Fruit fly (Drosophila melanogaster) whole organism, embryonic: Measurements from ENCODE around the gene Nckx30C.

Experiments
- Antp ChIP-seq: fragments of 200-800 bp; sonication (Bioruptor generic); optimal IDR thresholded peaks from 3 replicates; lab custom pipeline; 2016; ENCODE audit warnings: missing biosample characterization, missing genetic modification characterization
- Awh ChIP-seq: fragments of 200-800 bp; sonication (Bioruptor generic); IDR thresholded peaks from 2 replicates; pipeline ENCODE4, ENCODE4 v1.3.6; 2022; ENCODE audit warnings: missing biosample characterization, missing genetic modification characterization
- BtbVII ChIP-seq: fragments of 200-800 bp; sonication (Bioruptor generic); optimal IDR thresholded peaks from 3 replicates; lab custom pipeline; 2017; ENCODE audit warnings: missing biosample characterization, mild to moderate bottlenecking, missing genetic modification characterization
- CG10366 ChIP-seq: fragments of 200-800 bp; sonication (Bioruptor generic); IDR thresholded peaks from 2 replicates; pipeline ENCODE4 v1.3.6; 2022; ENCODE audit warnings: missing biosample characterization, missing genetic modification characterization
- CG10543 ChIP-seq: fragments of 200-800 bp; sonication (Bioruptor generic); optimal IDR thresholded peaks from 3 replicates; lab custom pipeline; 2017; ENCODE audit warnings: missing biosample characterization, mild to moderate bottlenecking, missing genetic modification characterization, moderate library complexity
- CG12071 ChIP-seq: fragments of 200-800 bp; sonication (Bioruptor generic); optimal IDR thresholded peaks from 3 replicates; lab custom pipeline; 2018; ENCODE audit warnings: missing biosample characterization, mild to moderate bottlenecking, missing genetic modification characterization
- CG17568 ChIP-seq: fragments of 200-800 bp; sonication (Bioruptor generic); optimal IDR thresholded peaks from 2 replicates; lab custom pipeline; 2018; ENCODE audit warnings: missing biosample characterization, mild to moderate bottlenecking, missing genetic modification characterization, moderate library complexity
- CG2202 ChIP-seq: fragments of 200-800 bp; sonication (Bioruptor generic); optimal IDR thresholded peaks from 2 replicates; lab custom pipeline; 2018; ENCODE audit warnings: missing biosample characterization, mild to moderate bottlenecking, missing genetic modification characterization
- CG32532 ChIP-seq: fragments of 200-800 bp; sonication (Bioruptor generic); IDR thresholded peaks from 2 replicates; pipeline ENCODE4 v1.3.6; 2022; ENCODE audit warnings: missing biosample characterization, missing genetic modification characterization
- CG43689 ChIP-seq: fragments of 200-800 bp; sonication (Bioruptor generic); IDR thresholded peaks from 2 replicates; pipeline ENCODE4 v1.3.6; 2022; ENCODE audit warnings: missing biosample characterization, missing genetic modification characterization
- CG4854 ChIP-seq: fragments of 200-800 bp; sonication (Bioruptor generic); optimal IDR thresholded peaks from 2 replicates; lab custom pipeline; 2016; ENCODE audit warnings: missing biosample characterization, missing genetic modification characterization, inconsistent platforms
- CG9797 ChIP-seq: fragments of 200-800 bp; sonication (Bioruptor generic); optimal IDR thresholded peaks from 3 replicates; lab custom pipeline; 2018; ENCODE audit warnings: missing biosample characterization, mild to moderate bottlenecking, missing genetic modification characterization
- Camta ChIP-seq: fragments of 200-800 bp; sonication (Bioruptor generic); optimal IDR thresholded peaks from 2 replicates; lab custom pipeline; 2016; ENCODE audit warnings: missing biosample characterization, missing genetic modification characterization
- Dref ChIP-seq: fragments of 200-800 bp; sonication (Bioruptor generic); IDR thresholded peaks from 2 replicates; pipeline ENCODE4 v1.3.6; 2022; ENCODE audit warnings: missing biosample characterization, missing genetic modification characterization
- Eip74EF ChIP-seq, 2 experiments: fragments of 200-800 bp in 1 of 2; fragments of >200 bp in 1 of 2; sonication (Bioruptor generic) in 1 of 2; optimal IDR thresholded peaks; 2 replicates each; lab custom pipeline; 2017 to 2019; ENCODE audit warnings: missing biosample characterization in 2 of 2, missing genetic modification characterization in 2 of 2, mild to moderate bottlenecking in 1 of 2, moderate library complexity in 1 of 2
- H15 ChIP-seq: fragments of 200-800 bp; sonication (Bioruptor generic); IDR thresholded peaks from 3 replicates; pipeline ENCODE4 v1.3.6; 2022; ENCODE audit warnings: missing biosample characterization, missing genetic modification characterization
- Hr78 ChIP-seq, 2 experiments: fragments of 200-800 bp in 1 of 2; fragments of >200 bp in 1 of 2; sonication (Bioruptor generic) in 1 of 2; optimal IDR thresholded peaks; 2 replicates each; lab custom pipeline; 2017 to 2019; ENCODE audit warnings: missing biosample characterization in 2 of 2, missing genetic modification characterization in 2 of 2, mild to moderate bottlenecking in 1 of 2, moderate library complexity in 1 of 2
- Mad ChIP-seq: fragments of 200-800 bp; sonication (Bioruptor generic); optimal IDR thresholded peaks from 2 replicates; lab custom pipeline; 2016; ENCODE audit warnings: missing biosample characterization, missing genetic modification characterization
- Nf-YB ChIP-seq: fragments of 200-800 bp; sonication (Bioruptor generic); optimal IDR thresholded peaks from 3 replicates; lab custom pipeline; 2019; ENCODE audit warnings: missing biosample characterization, mild to moderate bottlenecking, missing genetic modification characterization, moderate library complexity
- Opbp ChIP-seq: fragments of 200-800 bp; sonication (Bioruptor generic); IDR thresholded peaks from 3 replicates; pipeline ENCODE4 v1.3.6; 2022; ENCODE audit warnings: missing biosample characterization, missing genetic modification characterization; ENCODE audit not compliant: partially characterized antibody
- Pdp1 ChIP-seq, 2 experiments: fragments of 200-800 bp; sonication (Bioruptor generic); optimal IDR thresholded peaks; 3 replicates each; lab custom pipeline; 2016; ENCODE audit warnings: missing biosample characterization in 2 of 2, missing genetic modification characterization in 2 of 2, mild to moderate bottlenecking in 1 of 2, moderate library complexity in 1 of 2
- Rfx ChIP-seq: fragments of 200-800 bp; sonication (Bioruptor generic); IDR thresholded peaks from 2 replicates; pipeline ENCODE4 v1.3.6; 2022; ENCODE audit warnings: missing biosample characterization, missing genetic modification characterization
- Sry-δ ChIP-seq: fragments of 200-800 bp; sonication (Bioruptor generic); optimal IDR thresholded peaks from 2 replicates; lab custom pipeline; 2016; ENCODE audit warnings: missing biosample characterization, missing genetic modification characterization
- cg ChIP-seq: fragments of 200-800 bp; sonication (Bioruptor generic); optimal IDR thresholded peaks from 3 replicates; lab custom pipeline; 2019; ENCODE audit warnings: missing biosample characterization, mild to moderate bottlenecking, missing genetic modification characterization, moderate library complexity
- chinmo ChIP-seq: fragments of 200-800 bp; sonication (Bioruptor generic); IDR thresholded peaks from 4 replicates; pipeline ENCODE4 v1.3.6; 2022; ENCODE audit warnings: missing biosample characterization, missing genetic modification characterization; ENCODE audit not compliant: partially characterized antibody
- chm ChIP-seq: fragments of 200-800 bp; sonication (Bioruptor generic); IDR thresholded peaks from 2 replicates; pipeline ENCODE4 v1.3.6; 2022; ENCODE audit warnings: missing biosample characterization, missing genetic modification characterization
- chn ChIP-seq: fragments of 200-800 bp; sonication (Bioruptor generic); optimal IDR thresholded peaks from 2 replicates; lab custom pipeline; 2016; ENCODE audit warnings: missing biosample characterization, missing genetic modification characterization
- ci ChIP-seq: fragments of 200-800 bp; sonication (Bioruptor generic); IDR thresholded peaks from 3 replicates; pipeline ENCODE4 v1.3.6; 2022; ENCODE audit warnings: missing biosample characterization, missing genetic modification characterization
- crol ChIP-seq: fragments of 200-800 bp; sonication (Bioruptor generic); IDR thresholded peaks from 2 replicates; pipeline ENCODE4 v1.3.6; 2022; ENCODE audit warnings: missing biosample characterization, missing genetic modification characterization
- danr ChIP-seq: fragments of 200-800 bp; sonication (Bioruptor generic); IDR thresholded peaks from 2 replicates; pipeline ENCODE4 v1.3.6; 2022; ENCODE audit warnings: missing biosample characterization, missing genetic modification characterization
- dimm ChIP-seq: fragments of 200-800 bp; sonication (Bioruptor generic); IDR thresholded peaks from 2 replicates; pipeline ENCODE4 v1.3.6; 2022; ENCODE audit warnings: missing biosample characterization, missing genetic modification characterization
- dmrt99B ChIP-seq: fragments of 200-800 bp; sonication (Bioruptor generic); optimal IDR thresholded peaks from 2 replicates; lab custom pipeline; 2018; ENCODE audit warnings: missing biosample characterization, mild to moderate bottlenecking, missing genetic modification characterization, moderate library complexity
- fru ChIP-seq: fragments of >200 bp; optimal IDR thresholded peaks from 2 replicates; lab custom pipeline; 2017
- ftz-f1 ChIP-seq: fragments of 200-800 bp; sonication (Bioruptor generic); optimal IDR thresholded peaks from 2 replicates; lab custom pipeline; 2016; ENCODE audit warnings: missing biosample characterization, missing genetic modification characterization
- grn ChIP-seq: fragments of 200-800 bp; sonication (Bioruptor generic); optimal IDR thresholded peaks from 3 replicates; lab custom pipeline; 2017; ENCODE audit warnings: missing biosample characterization, missing genetic modification characterization
- gsb ChIP-seq: fragments of 200-800 bp; sonication (Bioruptor generic); IDR thresholded peaks from 2 replicates; pipeline ENCODE4 v1.3.6; 2022; ENCODE audit warnings: missing biosample characterization, missing genetic modification characterization
- jigr1 ChIP-seq: fragments of 200-800 bp; sonication (Bioruptor generic); IDR thresholded peaks from 3 replicates; pipeline ENCODE4 v1.3.6; 2022; ENCODE audit warnings: missing biosample characterization, missing genetic modification characterization
- maf-S ChIP-seq: fragments of 200-800 bp; sonication (Bioruptor generic); optimal IDR thresholded peaks from 2 replicates; lab custom pipeline; 2016; ENCODE audit warnings: missing biosample characterization, missing genetic modification characterization
- repo ChIP-seq: fragments of 200-800 bp; sonication (Bioruptor generic); optimal IDR thresholded peaks from 2 replicates; lab custom pipeline; 2016; ENCODE audit warnings: missing biosample characterization, missing genetic modification characterization
- salm ChIP-seq: fragments of 200-800 bp; sonication (Bioruptor generic); optimal IDR thresholded peaks from 2 replicates; lab custom pipeline; 2018; ENCODE audit warnings: missing biosample characterization, mild to moderate bottlenecking, missing genetic modification characterization
- sens ChIP-seq: fragments of 200-800 bp; sonication (Bioruptor generic); peaks from one replicate; lab custom pipeline; 2016; ENCODE audit warnings: missing biosample characterization, missing genetic modification characterization
- sim ChIP-seq: fragments of 200-800 bp; sonication (Bioruptor generic); IDR thresholded peaks from 2 replicates; pipeline ENCODE4 v1.3.6; 2022; ENCODE audit warnings: missing biosample characterization, missing genetic modification characterization
- so ChIP-seq: fragments of 200-800 bp; sonication (Bioruptor generic); IDR thresholded peaks from 3 replicates; pipeline ENCODE4 v1.3.6; 2022; ENCODE audit warnings: missing biosample characterization, missing genetic modification characterization
- sqz ChIP-seq: fragments of 200-800 bp; sonication (Bioruptor generic); optimal IDR thresholded peaks from 3 replicates; lab custom pipeline; 2018; ENCODE audit warnings: missing biosample characterization, mild to moderate bottlenecking, missing genetic modification characterization
- sr ChIP-seq: fragments of 200-800 bp; sonication (Bioruptor generic); IDR thresholded peaks from 3 replicates; pipeline ENCODE4 v1.3.6; 2022; ENCODE audit warnings: missing biosample characterization, missing genetic modification characterization
- sug ChIP-seq: fragments of 200-800 bp; optimal IDR thresholded peaks from 2 replicates; lab custom pipeline; 2019; ENCODE audit warnings: missing biosample characterization, mild to moderate bottlenecking, missing genetic modification characterization, moderate library complexity
- ttk ChIP-seq: fragments of 200-800 bp; sonication (Bioruptor generic); IDR thresholded peaks from 2 replicates; pipeline ENCODE4 v2.1.2; 2022; ENCODE audit warnings: missing biosample characterization, missing genetic modification characterization
- vvl ChIP-seq: fragments of 200-800 bp; sonication (Bioruptor generic); IDR thresholded peaks from 2 replicates; pipeline ENCODE4 v1.3.6; 2022; ENCODE audit warnings: missing biosample characterization, missing genetic modification characterization
- zfh1 ChIP-seq: fragments of 200-800 bp; sonication (Bioruptor generic); IDR thresholded peaks from 3 replicates; pipeline ENCODE4 v1.3.6; 2022; ENCODE audit warnings: missing biosample characterization, missing genetic modification characterization

Nckx30C gene

DNA sequence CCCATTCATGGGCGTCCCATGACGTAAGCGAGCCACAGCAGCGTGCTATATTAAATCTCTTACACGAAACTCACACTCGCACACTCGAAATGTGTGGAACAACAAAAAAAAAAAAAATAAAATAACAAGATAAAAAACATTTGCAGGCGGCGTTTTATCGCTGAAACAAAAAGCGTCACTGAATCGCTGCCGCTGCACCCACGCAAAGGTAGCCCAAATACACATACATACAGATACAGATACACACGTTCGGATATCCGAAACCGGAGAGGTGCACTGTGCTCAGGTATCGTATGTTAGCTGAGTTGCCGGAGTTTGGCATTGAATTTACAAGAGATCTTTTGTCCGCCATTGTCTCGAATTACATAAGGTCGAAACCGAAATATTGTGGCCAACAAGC, 60.3 kb downstream of the Nckx30C start:
- TF ChIP-seq sr: peak; percentile 81
- peak; percentile 76; the same call in 1 of the 3 replicates for TF ChIP-seq so (GFP tag; lab: Robert Waterston, UW)
- peak; percentile 76; the same call in 2 of the 4 replicates for TF ChIP-seq chinmo (GFP tag; lab: Robert Waterston, UW)
- TF ChIP-seq Sry-δ (GFP tag; lab: Kevin White, UChicago): no peak
- no peak for TF ChIP-seq CG9797 (GFP tag; lab: Kevin White, UChicago)
- TF ChIP-seq ci (GFP tag; lab: Robert Waterston, UW): 0 out of 3 replicates have a peak, but pooled peaks have one; percentile 33
- TF ChIP-seq danr: 0 out of 2 replicates have a peak, but pooled peaks have one; percentile 23
- TF ChIP-seq sqz (GFP tag; lab: Kevin White, UChicago): peak; percentile 62
- peak; percentile 22 for TF ChIP-seq cg
- TF ChIP-seq crol (GFP tag; lab: Robert Waterston, UW): peak; percentile 2; the same call in 1 of the 2 replicates
- TF ChIP-seq sug: peak; percentile 17
- TF ChIP-seq maf-S (GFP tag; lab: Kevin White, UChicago): no peak
- TF ChIP-seq Pdp1 (GFP tag; optimal IDR thresholded peaks at IDR 0.05; lab: Kevin White, UChicago): peak in 1 of 2 experiments; percentile 84
- 0 out of 2 replicates have a peak, but pooled peaks have one; percentile 36 for TF ChIP-seq Rfx (GFP tag; lab: Robert Waterston, UW)
- no peak for TF ChIP-seq salm (tag; lab: Kevin White, UChicago)
- TF ChIP-seq H15 (GFP tag; lab: Robert Waterston, UW): 0 out of 3 replicates have a peak, but pooled peaks have one; percentile 41
- no peak for TF ChIP-seq CG4854
- TF ChIP-seq CG10543: peak; percentile 24

DNA sequence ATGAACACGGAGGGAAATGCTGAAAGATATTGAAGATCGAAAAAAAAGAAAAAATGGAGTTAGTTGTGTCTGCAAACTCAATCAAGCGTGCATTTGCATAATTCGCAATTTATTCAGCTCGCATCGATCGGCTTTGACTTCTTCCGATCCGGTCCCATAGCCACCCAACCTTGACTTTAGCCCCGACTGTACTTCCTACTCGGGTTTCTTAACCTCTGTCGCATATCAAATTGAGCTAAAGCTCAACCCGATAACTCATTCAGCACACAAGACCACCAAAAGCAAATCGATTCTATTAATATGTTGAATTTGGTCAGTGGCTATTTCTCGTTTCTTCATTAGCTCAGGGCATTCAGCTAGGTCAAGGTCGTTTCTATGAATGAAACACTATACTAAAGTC, 61.1 kb downstream of the Nckx30C start:
- TF ChIP-seq chinmo (GFP tag; lab: Robert Waterston, UW) (peak; percentile 78; the same call in 2 of the 4 replicates), Mad (GFP tag; lab: Kevin White, UChicago) (no peak), grn (GFP tag; lab: Kevin White, UChicago) (no peak), Opbp (GFP tag; lab: Robert Waterston, UW) (no peak), fru (no peak), dmrt99B (tag; lab: Kevin White, UChicago) (no peak), CG10366 (no peak), zfh1 (GFP tag; lab: Robert Waterston, UW) (no peak), ttk (no peak), chm (GFP tag; lab: Robert Waterston, UW) (no peak), vvl (GFP tag; lab: Robert Waterston, UW) (0 out of 2 replicates have a peak, but pooled peaks have one; percentile 20), CG32532 (GFP tag; lab: Robert Waterston, UW) (no peak), gsb (GFP tag; lab: Robert Waterston, UW) (no peak), dimm (GFP tag; lab: Robert Waterston, UW) (no peak), sim (GFP tag; lab: Robert Waterston, UW) (no peak), Hr78 (GFP tag; optimal IDR thresholded peaks at IDR 0.05; lab: Kevin White, UChicago) (no peak), Awh (GFP tag; lab: Robert Waterston, UW) (0 out of 2 replicates have a peak, but pooled peaks have one; percentile 22), Camta (GFP tag; lab: Kevin White, UChicago) (no peak), Eip74EF (GFP tag; optimal IDR thresholded peaks at IDR 0.05; lab: Kevin White, UChicago) (peak in 1 of 2 experiments; percentile 75), ftz-f1 (GFP tag; lab: Kevin White, UChicago) (peak; percentile 18), CG2202 (tag; lab: Kevin White, UChicago) (no peak), Nf-YB (no peak), Antp (GFP tag; lab: Kevin White, UChicago) (no peak), CG12071 (GFP tag; lab: Kevin White, UChicago) (no peak), sug (no peak), sens (GFP tag; lab: Kevin White, UChicago) (peak; percentile 46), CG17568 (no peak), chn (GFP tag; lab: Kevin White, UChicago) (no peak), Dref (GFP tag; lab: Robert Waterston, UW) (no peak), BtbVII (no peak), repo (no peak), CG43689 (GFP tag; lab: Robert Waterston, UW) (no peak), jigr1 (GFP tag; lab: Robert Waterston, UW) (no peak)
